Worm (Caenorhabditis elegans) whole organism, L4 larva: ENCODE results near the gene txdc-12.1.

Experiments
- D1046.2 ChIP-seq: fragments of 200-800 bp; sonication (Bioruptor generic); IDR thresholded peaks from 2 replicates; pipeline ENCODE4 v1.3.6; 2022; ENCODE audit warnings: missing genetic modification characterization, missing compliant biosample characterization
- F26F4.8 ChIP-seq: fragments of 200-800 bp; sonication (Bioruptor generic); conservative IDR thresholded peaks from 2 replicates; pipeline ENCODE4 v1.3.6; 2022; ENCODE audit warnings: missing genetic modification characterization, missing compliant biosample characterization
- F37D6.2 ChIP-seq: sonication (generic microtip); optimal IDR thresholded peaks from 2 replicates; lab custom pipeline; 2016; ENCODE audit warnings: mild to moderate bottlenecking, missing genetic modification characterization, missing compliant biosample characterization
- F44E2.7 ChIP-seq: fragments of 200-800 bp; sonication (Bioruptor generic); IDR thresholded peaks from 2 replicates; pipeline ENCODE4 v2.1.2; 2022; ENCODE audit warnings: missing genetic modification characterization, missing compliant biosample characterization
- R02D3.7 ChIP-seq: fragments of 150-350 bp; sonication (generic microtip); optimal IDR thresholded peaks from 3 replicates; lab custom pipeline; 2014; ENCODE audit warnings: missing biosample characterization, missing genetic modification characterization
- T20F7.1 ChIP-seq: fragments of 200-800 bp; sonication (Bioruptor generic); optimal IDR thresholded peaks from 2 replicates; lab custom pipeline; 2018; ENCODE audit warnings: mild to moderate bottlenecking, missing genetic modification characterization, missing compliant biosample characterization
- ZK546.5 ChIP-seq, 2 experiments: sonication (generic microtip); optimal IDR thresholded peaks; 2 replicates each; lab custom pipeline; 2017; ENCODE audit warnings: missing biosample characterization in 2 of 2, missing genetic modification characterization in 2 of 2
- aha-1 ChIP-seq: fragments of 150-350 bp; peaks from one replicate; lab custom pipeline; 2014; ENCODE audit warnings: missing biosample characterization, missing genetic modification characterization
- aly-2 ChIP-seq: sonication (generic microtip); optimal IDR thresholded peaks from 2 replicates; lab custom pipeline; 2018; ENCODE audit warnings: missing biosample characterization, missing genetic modification characterization
- ama-1 ChIP-seq: fragments of 150-350 bp; optimal IDR thresholded peaks from 2 replicates; lab custom pipeline; 2014; ENCODE audit warnings: inconsistent platforms, mixed read lengths
- arid-1 ChIP-seq: fragments of 200-800 bp; sonication (Bioruptor generic); conservative IDR thresholded peaks from 2 replicates; pipeline ENCODE4 v1.3.6; 2022; ENCODE audit warnings: missing genetic modification reagents, missing genetic modification characterization, missing compliant biosample characterization
- attf-4 ChIP-seq: sonication (generic microtip); optimal IDR thresholded peaks from 3 replicates; lab custom pipeline; 2017; ENCODE audit warnings: missing biosample characterization, missing genetic modification characterization
- ceh-44 ChIP-seq: fragments of 200-800 bp; sonication (Bioruptor generic); IDR thresholded peaks from 2 replicates; pipeline ENCODE4 v1.3.6; 2022; ENCODE audit warnings: missing genetic modification reagents, missing genetic modification characterization, missing compliant biosample characterization
- ceh-62 ChIP-seq: sonication (generic microtip); optimal IDR thresholded peaks from 2 replicates; lab custom pipeline; 2017; ENCODE audit warnings: missing biosample characterization, missing genetic modification characterization
- cey-2 ChIP-seq: sonication (generic microtip); optimal IDR thresholded peaks from 3 replicates; lab custom pipeline; 2017; ENCODE audit warnings: missing genetic modification characterization, mild to moderate bottlenecking, missing compliant biosample characterization, antibody characterized with exemption, borderline replicate concordance; ENCODE audit not compliant: insufficient read depth
- ctbp-1 ChIP-seq: fragments of 200-800 bp; sonication (Bioruptor generic); IDR thresholded peaks from 2 replicates; pipeline ENCODE4 v1.3.6; 2022; ENCODE audit warnings: missing genetic modification reagents, missing genetic modification characterization, missing compliant biosample characterization
- daf-19 ChIP-seq: fragments of 200-800 bp; sonication (Bioruptor generic); conservative IDR thresholded peaks from 2 replicates; pipeline ENCODE4 v1.3.6; 2022; ENCODE audit warnings: missing genetic modification characterization, missing compliant biosample characterization
- dmd-8 ChIP-seq: fragments of 200-800 bp; sonication (Bioruptor generic); IDR thresholded peaks from 2 replicates; pipeline ENCODE4 v1.3.6; 2022; ENCODE audit warnings: missing genetic modification characterization, missing compliant biosample characterization
- duxl-1 ChIP-seq: sonication (generic microtip); optimal IDR thresholded peaks from 2 replicates; lab custom pipeline; 2016; ENCODE audit warnings: mild to moderate bottlenecking, missing genetic modification characterization, moderate library complexity, missing compliant biosample characterization; ENCODE audit not compliant: poor library complexity
- dve-1 ChIP-seq: sonication (generic microtip); optimal IDR thresholded peaks from 2 replicates; lab custom pipeline; 2017; ENCODE audit warnings: antibody characterized with exemption, mild to moderate bottlenecking, missing genetic modification characterization, missing compliant biosample characterization; ENCODE audit not compliant: insufficient read depth
- egl-27 ChIP-seq: sonication (generic microtip); optimal IDR thresholded peaks from 3 replicates; lab custom pipeline; 2017; ENCODE audit warnings: missing biosample characterization, missing genetic modification reagents, missing genetic modification characterization
- hif-1 ChIP-seq, 2 experiments: sonication (generic microtip); optimal IDR thresholded peaks; 2 replicates each; lab custom pipeline; 2016 to 2017; ENCODE audit warnings: missing compliant biosample characterization in 2 of 2, missing genetic modification characterization in 2 of 2, missing genetic modification reagents in 2 of 2, missing genotype in 2 of 2, mild to moderate bottlenecking in 1 of 2
- hlh-30 ChIP-seq: sonication (generic microtip); optimal IDR thresholded peaks from 2 replicates; lab custom pipeline; 2017; ENCODE audit warnings: antibody characterized with exemption, mild to moderate bottlenecking, missing genetic modification characterization, missing compliant biosample characterization; ENCODE audit not compliant: insufficient read depth
- hmg-1.1 ChIP-seq: fragments of 200-800 bp; sonication (Bioruptor generic); IDR thresholded peaks from 2 replicates; pipeline ENCODE4 v1.3.6; 2022; ENCODE audit warnings: missing genetic modification reagents, missing genetic modification characterization, missing compliant biosample characterization
- lin-39 ChIP-seq: fragments of 150-350 bp; optimal IDR thresholded peaks from 2 replicates; lab custom pipeline; 2014; ENCODE audit warnings: missing biosample characterization, missing genetic modification reagents, missing genetic modification characterization
- lir-3 ChIP-seq: sonication (generic microtip); optimal IDR thresholded peaks from 2 replicates; lab custom pipeline; 2016; ENCODE audit warnings: mild to moderate bottlenecking, missing genetic modification characterization, missing compliant biosample characterization
- madf-5 ChIP-seq, 2 experiments: fragments of 200-800 bp; sonication (Bioruptor generic); IDR thresholded peaks; 2 replicates each; pipeline ENCODE4 v1.3.6; 2022; ENCODE audit warnings: missing compliant biosample characterization in 2 of 2, missing genetic modification characterization in 2 of 2
- mes-2 ChIP-seq: sonication (generic microtip); optimal IDR thresholded peaks from 2 replicates; lab custom pipeline; 2016; ENCODE audit warnings: missing genotype, mild to moderate bottlenecking, missing genetic modification characterization, missing compliant biosample characterization; ENCODE audit not compliant: poor library complexity, severe bottlenecking
- mxl-3 ChIP-seq: fragments of 200-800 bp; sonication (Bioruptor generic); optimal IDR thresholded peaks from 2 replicates; lab custom pipeline; 2018; ENCODE audit warnings: mild to moderate bottlenecking, missing genetic modification characterization, missing compliant biosample characterization
- nhr-102 ChIP-seq: sonication (generic microtip); optimal IDR thresholded peaks from 2 replicates; lab custom pipeline; 2016; ENCODE audit warnings: mild to moderate bottlenecking, missing genetic modification characterization, moderate library complexity, missing compliant biosample characterization
- nhr-11 ChIP-seq: fragments of 150-350 bp; optimal IDR thresholded peaks from 2 replicates; lab custom pipeline; 2014; ENCODE audit warnings: missing biosample characterization, missing genetic modification characterization
- nhr-111 ChIP-seq: fragments of 200-800 bp; sonication (Bioruptor generic); optimal IDR thresholded peaks from 2 replicates; lab custom pipeline; 2018; ENCODE audit warnings: mild to moderate bottlenecking, missing genetic modification characterization, missing compliant biosample characterization
- nhr-76 ChIP-seq: fragments of 150-350 bp; optimal IDR thresholded peaks from 2 replicates; lab custom pipeline; 2014; ENCODE audit warnings: missing biosample characterization, missing genetic modification characterization
- nhr-77 ChIP-seq: fragments of 150-350 bp; optimal IDR thresholded peaks from 2 replicates; lab custom pipeline; 2014; ENCODE audit warnings: missing biosample characterization, missing genetic modification characterization
- pha-4 ChIP-seq, 2 experiments: fragments of 150-350 bp in 1 of 2; fragments of 200-800 bp in 1 of 2; sonication (Bioruptor generic) in 1 of 2; IDR thresholded peaks in 1 of 2; optimal IDR thresholded peaks in 1 of 2; 2 replicates each; pipeline versions ENCODE4 v1.3.6 to Lab custom; 2014 to 2022; ENCODE audit warnings: missing genetic modification characterization in 2 of 2, missing genetic modification reagents in 2 of 2, missing biosample characterization in 1 of 2, missing compliant biosample characterization in 1 of 2
- php-3 ChIP-seq: fragments of 200-800 bp; sonication (Bioruptor generic); IDR thresholded peaks from 2 replicates; pipeline ENCODE4 v1.3.6; 2022; ENCODE audit warnings: missing genetic modification reagents, missing genetic modification characterization, missing compliant biosample characterization
- rbr-2 ChIP-seq: sonication (generic microtip); optimal IDR thresholded peaks from 2 replicates; lab custom pipeline; 2016; ENCODE audit warnings: missing genotype, missing genetic modification characterization, missing compliant biosample characterization
- sdz-12 ChIP-seq: fragments of 200-800 bp; sonication (Bioruptor generic); optimal IDR thresholded peaks from 2 replicates; lab custom pipeline; 2018; ENCODE audit warnings: mild to moderate bottlenecking, missing genetic modification characterization, missing compliant biosample characterization
- skn-1 ChIP-seq: fragments of 150-350 bp; optimal IDR thresholded peaks from 2 replicates; lab custom pipeline; 2014; ENCODE audit warnings: missing biosample characterization, missing genetic modification characterization
- snpc-1.2 ChIP-seq: fragments of 200-800 bp; sonication (Bioruptor generic); IDR thresholded peaks from 2 replicates; pipeline ENCODE4 v1.3.6; 2022; ENCODE audit warnings: missing genetic modification reagents, missing genetic modification characterization, missing compliant biosample characterization
- snpc-4 ChIP-seq: fragments of 150-350 bp; optimal IDR thresholded peaks from 2 replicates; lab custom pipeline; 2014; ENCODE audit warnings: missing biosample characterization, missing genetic modification characterization
- spr-1 ChIP-seq: sonication (generic microtip); optimal IDR thresholded peaks from 2 replicates; lab custom pipeline; 2016; ENCODE audit warnings: mild to moderate bottlenecking, missing genetic modification characterization, missing compliant biosample characterization
- spr-3 ChIP-seq: fragments of 200-800 bp; sonication (Bioruptor generic); optimal IDR thresholded peaks from 2 replicates; lab custom pipeline; 2018; ENCODE audit warnings: mild to moderate bottlenecking, missing genetic modification characterization, missing compliant biosample characterization
- tag-97 ChIP-seq: fragments of 200-800 bp; sonication (Bioruptor generic); IDR thresholded peaks from 2 replicates; pipeline ENCODE4 v1.3.6; 2022; ENCODE audit warnings: missing genetic modification characterization, missing compliant biosample characterization
- unc-62 ChIP-seq, 3 experiments: fragments of 150-350 bp in 1 of 3; sonication (generic microtip); optimal IDR thresholded peaks in 2 of 3; peaks in 1 of 3; 1 replicate in 1 of 3; 2 replicates in 2 of 3; lab custom pipeline; 2014 to 2017; ENCODE audit warnings: missing biosample characterization in 3 of 3, missing genetic modification characterization in 3 of 3, missing genetic modification reagents in 3 of 3, missing genotype in 1 of 3
- zfp-3 ChIP-seq: fragments of 200-800 bp; sonication (Bioruptor generic); conservative IDR thresholded peaks from 2 replicates; pipeline ENCODE4 v1.3.6; 2022; ENCODE audit warnings: missing genetic modification reagents, missing genetic modification characterization, missing compliant biosample characterization
- zip-11 ChIP-seq: fragments of 200-800 bp; sonication (Bioruptor generic); IDR thresholded peaks from 2 replicates; pipeline ENCODE4 v1.3.6; 2022; ENCODE audit warnings: missing genetic modification characterization, missing compliant biosample characterization
- zip-2 ChIP-seq: fragments of 150-350 bp; optimal IDR thresholded peaks from 2 replicates; lab custom pipeline; 2014; ENCODE audit warnings: missing biosample characterization, missing genetic modification characterization
- ztf-11 ChIP-seq: fragments of 150-350 bp; optimal IDR thresholded peaks from 2 replicates; lab custom pipeline; 2014; ENCODE audit warnings: missing biosample characterization, missing genetic modification characterization
- ztf-7 ChIP-seq: fragments of 150-350 bp; optimal IDR thresholded peaks from 2 replicates; lab custom pipeline; 2014; ENCODE audit warnings: missing biosample characterization, missing genetic modification characterization

The txdc-12.1 gene

ce11 chrII:12222524-12222923 is 17.7 kb upstream of the txdc-12.1 start (continued):
- TF ChIP-seq F44E2.7 (GFP tag; lab: Robert Waterston, UW) (0 out of 2 replicates have a peak, but pooled peaks have one; percentile 60), unc-62 (GFP tag; optimal IDR thresholded peaks at IDR 0.05 in 1 of 2; lab: Kevin White, UChicago) (peak in 1 of 2 experiments; percentile 97), unc-62 (tag; optimal IDR thresholded peaks at IDR 0.05; lab: Kevin White, UChicago) (no peak), aly-2 (tag; lab: Kevin White, UChicago) (no peak), ama-1 (lab: Kevin White, UChicago) (no peak), arid-1 (GFP tag; lab: Robert Waterston, UW) (peak; percentile 57), lir-3 (tag; lab: Kevin White, UChicago) (no peak), ctbp-1 (GFP tag; lab: Robert Waterston, UW) (peak; percentile 65; the same call in 1 of the 2 replicates), spr-3 (GFP tag; lab: Kevin White, UChicago) (peak; percentile 61), nhr-77 (tag; lab: Kevin White, UChicago) (peak; percentile 46), F26F4.8 (GFP tag; lab: Robert Waterston, UW) (no peak), aha-1 (tag; lab: Kevin White, UChicago) (peak; percentile 98), nhr-102 (tag; lab: Kevin White, UChicago) (peak; percentile 6), ceh-62 (tag; lab: Kevin White, UChicago) (no peak), lin-39 (tag; lab: Kevin White, UChicago) (no peak), hif-1 (tag; optimal IDR thresholded peaks at IDR 0.05; lab: Kevin White, UChicago) (peak in 1 of 2 experiments; percentile 40), zip-11 (no peak), nhr-76 (tag; lab: Kevin White, UChicago) (no peak), ztf-7 (tag; lab: Kevin White, UChicago) (peak; percentile 16), nhr-11 (tag; lab: Kevin White, UChicago) (peak; percentile 70), tag-97 (GFP tag; lab: Robert Waterston, UW) (no peak), dve-1 (tag; lab: Kevin White, UChicago) (peak; percentile 64), ZK546.5 (tag; optimal IDR thresholded peaks at IDR 0.05; lab: Kevin White, UChicago) (no peak), hmg-1.1 (peak; percentile 88), attf-4 (tag; lab: Kevin White, UChicago) (peak; percentile 7), cey-2 (tag; lab: Kevin White, UChicago) (no peak), hlh-30 (tag; lab: Kevin White, UChicago) (peak; percentile 89), egl-27 (tag; lab: Kevin White, UChicago) (no peak), duxl-1 (tag; lab: Kevin White, UChicago) (no peak), skn-1 (tag; lab: Kevin White, UChicago) (no peak), D1046.2 (no peak), ztf-11 (tag; lab: Kevin White, UChicago) (no peak), mes-2 (tag; lab: Kevin White, UChicago) (peak; percentile 58), R02D3.7 (tag; lab: Kevin White, UChicago) (no peak), dmd-8 (GFP tag; lab: Robert Waterston, UW) (peak; percentile 72), mxl-3 (peak; percentile 85), zfp-3 (GFP tag; lab: Robert Waterston, UW) (no peak), snpc-4 (tag; lab: Kevin White, UChicago) (no peak), php-3 (GFP tag; lab: Robert Waterston, UW) (0 out of 2 replicates have a peak, but pooled peaks have one; percentile 13), spr-1 (tag; lab: Kevin White, UChicago) (peak; percentile 2), F37D6.2 (tag; lab: Kevin White, UChicago) (peak; percentile 67), pha-4 (GFP tag; IDR thresholded peaks at IDR 0.05; lab: Robert Waterston, UW) (0 out of 2 replicates have a peak, but pooled peaks have one; percentile 33), pha-4 (tag; optimal IDR thresholded peaks at IDR 0.05; lab: Kevin White, UChicago) (no peak), zip-2 (tag; lab: Kevin White, UChicago) (no peak), ceh-44 (GFP tag; lab: Robert Waterston, UW) (no peak), sdz-12 (no peak), rbr-2 (peak; percentile 92), snpc-1.2 (no peak), nhr-111 (GFP tag; lab: Kevin White, UChicago) (no peak), madf-5 (GFP tag; IDR thresholded peaks at IDR 0.05; lab: Robert Waterston, UW) (no peak), T20F7.1 (GFP tag; lab: Kevin White, UChicago) (no peak), daf-19 (GFP tag; lab: Robert Waterston, UW) (no peak)
